Fruit fly (Drosophila melanogaster) whole organism, embryonic: Measurements from ENCODE around the gene CG42342.

Experiments used
- Ada2b ChIP-seq: fragments of 200-800 bp; sonication (Bioruptor generic); IDR thresholded peaks from 2 replicates; pipeline ENCODE4 v1.3.6; 2022; ENCODE audit warnings: missing biosample characterization, missing genetic modification characterization
- Atf-2 ChIP-seq: fragments of 200-800 bp; sonication (Bioruptor generic); optimal IDR thresholded peaks from 2 replicates; lab custom pipeline; 2016; ENCODE audit warnings: missing biosample characterization, missing genetic modification characterization
- Atf6 ChIP-seq: fragments of 200-800 bp; sonication (Bioruptor generic); IDR thresholded peaks from 2 replicates; pipeline ENCODE4 v1.3.6; 2022; ENCODE audit warnings: missing biosample characterization, missing genetic modification characterization
- Bdp1 ChIP-seq: fragments of 200-800 bp; sonication (Bioruptor generic); optimal IDR thresholded peaks from 3 replicates; lab custom pipeline; 2016; ENCODE audit warnings: missing biosample characterization, missing genetic modification characterization
- CG12299 ChIP-seq: fragments of 200-800 bp; sonication (Bioruptor generic); optimal IDR thresholded peaks from 2 replicates; lab custom pipeline; 2018; ENCODE audit warnings: missing biosample characterization, mild to moderate bottlenecking, missing genetic modification characterization
- CG13287 ChIP-seq: fragments of 200-800 bp; sonication (Bioruptor generic); IDR thresholded peaks from 2 replicates; pipeline ENCODE4 v1.3.6; 2022; ENCODE audit warnings: missing biosample characterization, missing genetic modification characterization; ENCODE audit not compliant: partially characterized antibody
- CG14860 ChIP-seq: fragments of 200-800 bp; sonication (Bioruptor generic); IDR thresholded peaks from 3 replicates; pipeline ENCODE4 v1.3.6; 2022; ENCODE audit warnings: missing biosample characterization, missing genetic modification characterization; ENCODE audit not compliant: partially characterized antibody
- CG15479 ChIP-seq: fragments of 200-800 bp; sonication (Bioruptor generic); optimal IDR thresholded peaks from 3 replicates; lab custom pipeline; 2019; ENCODE audit warnings: missing biosample characterization, mild to moderate bottlenecking, missing genetic modification characterization, moderate library complexity
- CG1602 ChIP-seq: fragments of 200-800 bp; sonication (Bioruptor generic); optimal IDR thresholded peaks from 3 replicates; lab custom pipeline; 2016; ENCODE audit warnings: missing biosample characterization, missing genetic modification characterization
- CG17802 ChIP-seq: fragments of 200-800 bp; sonication (Bioruptor generic); optimal IDR thresholded peaks from 2 replicates; lab custom pipeline; 2018; ENCODE audit warnings: missing biosample characterization, mild to moderate bottlenecking, missing genetic modification characterization, moderate library complexity
- CG2202 ChIP-seq: fragments of 200-800 bp; sonication (Bioruptor generic); optimal IDR thresholded peaks from 2 replicates; lab custom pipeline; 2018; ENCODE audit warnings: missing biosample characterization, mild to moderate bottlenecking, missing genetic modification characterization
- CG4328 ChIP-seq: fragments of 200-800 bp; sonication (Bioruptor generic); optimal IDR thresholded peaks from 3 replicates; lab custom pipeline; 2017; ENCODE audit warnings: missing biosample characterization, missing genetic modification reagents, missing genetic modification characterization
- CG4730 ChIP-seq: fragments of 200-800 bp; sonication (Bioruptor generic); IDR thresholded peaks from 2 replicates; pipeline ENCODE4 v1.3.6; 2022; ENCODE audit warnings: missing biosample characterization, missing genetic modification characterization
- CG5953 ChIP-seq: fragments of 200-800 bp; sonication (Bioruptor generic); IDR thresholded peaks from 2 replicates; pipeline ENCODE4 v1.3.6; 2022; ENCODE audit warnings: missing biosample characterization, missing genetic modification characterization
- CG6272 ChIP-seq: fragments of 200-800 bp; sonication (Bioruptor generic); IDR thresholded peaks from 2 replicates; pipeline ENCODE4 v1.3.6; 2022; ENCODE audit warnings: missing biosample characterization, missing genetic modification characterization
- CG8281 ChIP-seq: fragments of 200-800 bp; sonication (Bioruptor generic); optimal IDR thresholded peaks from 2 replicates; lab custom pipeline; 2018; ENCODE audit warnings: missing biosample characterization, mild to moderate bottlenecking, missing genetic modification characterization, moderate library complexity
- CrebB ChIP-seq: fragments of 200-800 bp; sonication (Bioruptor generic); optimal IDR thresholded peaks from 3 replicates; lab custom pipeline; 2018; ENCODE audit warnings: missing biosample characterization, mild to moderate bottlenecking, missing genetic modification characterization
- D ChIP-seq, 2 experiments: fragments of 200-800 bp in 1 of 2; fragments of >200 bp in 1 of 2; sonication (Bioruptor generic) in 1 of 2; optimal IDR thresholded peaks; 2 replicates in 1 of 2; 3 replicates in 1 of 2; lab custom pipeline; 2017; ENCODE audit warnings: mild to moderate bottlenecking in 1 of 2, missing biosample characterization in 1 of 2, missing genetic modification characterization in 1 of 2, missing genetic modification reagents in 1 of 2
- Dad ChIP-seq: fragments of 200-800 bp; sonication (Bioruptor generic); optimal IDR thresholded peaks from 3 replicates; lab custom pipeline; 2016; ENCODE audit warnings: missing biosample characterization, missing genetic modification characterization
- Dbx ChIP-seq: fragments of 200-800 bp; sonication (Bioruptor generic); IDR thresholded peaks from 3 replicates; pipeline ENCODE4 v1.3.6; 2022; ENCODE audit warnings: missing biosample characterization, missing genetic modification characterization
- Deaf1 ChIP-seq: fragments of 200-800 bp; optimal IDR thresholded peaks from 3 replicates; lab custom pipeline; 2019; ENCODE audit warnings: missing biosample characterization, mild to moderate bottlenecking, missing genetic modification characterization, moderate library complexity
- E2f2 ChIP-seq: fragments of 200-800 bp; sonication (Bioruptor generic); IDR thresholded peaks from 2 replicates; pipeline ENCODE4 v1.3.6; 2022; ENCODE audit warnings: missing biosample characterization, missing genetic modification characterization
- Fer2 ChIP-seq: fragments of 200-800 bp; sonication (Bioruptor generic); optimal IDR thresholded peaks from 2 replicates; lab custom pipeline; 2018; ENCODE audit warnings: missing biosample characterization, mild to moderate bottlenecking, missing genetic modification characterization, moderate library complexity
- GATAe ChIP-seq: fragments of 200-800 bp; sonication (Bioruptor generic); conservative IDR thresholded peaks from 2 replicates; pipeline ENCODE4 v1.3.6; 2022; ENCODE audit warnings: missing biosample characterization, missing genetic modification characterization
- H2.0 ChIP-seq: fragments of 200-800 bp; sonication (Bioruptor generic); IDR thresholded peaks from 2 replicates; pipeline ENCODE4 v1.3.6; 2022; ENCODE audit warnings: missing biosample characterization, missing genetic modification characterization
- HHEX ChIP-seq: fragments of 200-800 bp; sonication (Bioruptor generic); optimal IDR thresholded peaks from 3 replicates; lab custom pipeline; 2017; ENCODE audit warnings: missing biosample characterization, mild to moderate bottlenecking, missing genetic modification characterization, missing genetic modification reagents
- Hey ChIP-seq: fragments of 200-800 bp; sonication (Bioruptor generic); optimal IDR thresholded peaks from 3 replicates; lab custom pipeline; 2018; ENCODE audit warnings: missing biosample characterization, mild to moderate bottlenecking, missing genetic modification characterization
- MESR4 ChIP-seq: fragments of 200-800 bp; sonication (Bioruptor generic); optimal IDR thresholded peaks from 2 replicates; lab custom pipeline; 2018; ENCODE audit warnings: missing biosample characterization, mild to moderate bottlenecking, missing genetic modification characterization, moderate library complexity
- Mad ChIP-seq: fragments of 200-800 bp; sonication (Bioruptor generic); optimal IDR thresholded peaks from 2 replicates; lab custom pipeline; 2016; ENCODE audit warnings: missing biosample characterization, missing genetic modification characterization
- Optix ChIP-seq: fragments of 200-800 bp; sonication (Bioruptor generic); IDR thresholded peaks from 3 replicates; pipeline ENCODE4 v1.3.6; 2022; ENCODE audit warnings: missing biosample characterization, missing genetic modification characterization
- PHDP ChIP-seq: fragments of 200-800 bp; sonication (Bioruptor generic); optimal IDR thresholded peaks from 3 replicates; lab custom pipeline; 2018; ENCODE audit warnings: missing biosample characterization, mild to moderate bottlenecking, missing genetic modification characterization, moderate library complexity
- Pdp1 ChIP-seq, 2 experiments: fragments of 200-800 bp; sonication (Bioruptor generic); optimal IDR thresholded peaks; 3 replicates each; lab custom pipeline; 2016; ENCODE audit warnings: missing biosample characterization in 2 of 2, missing genetic modification characterization in 2 of 2, mild to moderate bottlenecking in 1 of 2, moderate library complexity in 1 of 2
- Side ChIP-seq: fragments of 200-800 bp; sonication (Bioruptor generic); optimal IDR thresholded peaks from 2 replicates; lab custom pipeline; 2016; ENCODE audit warnings: missing biosample characterization, missing genetic modification characterization
- Six4 ChIP-seq: fragments of 200-800 bp; sonication (Bioruptor generic); optimal IDR thresholded peaks from 2 replicates; lab custom pipeline; 2016; ENCODE audit warnings: missing biosample characterization, missing genetic modification characterization
- Xbp1 ChIP-seq: fragments of 200-800 bp; sonication (Bioruptor generic); optimal IDR thresholded peaks from 3 replicates; lab custom pipeline; 2016; ENCODE audit warnings: missing biosample characterization, mild to moderate bottlenecking, missing genetic modification characterization
- ara ChIP-seq: fragments of 200-800 bp; sonication (Bioruptor generic); IDR thresholded peaks from 2 replicates; pipeline ENCODE4 v1.3.6; 2022; ENCODE audit warnings: missing biosample characterization, missing genetic modification characterization
- az2 ChIP-seq: fragments of 200-800 bp; sonication (Bioruptor generic); optimal IDR thresholded peaks from 3 replicates; lab custom pipeline; 2016; ENCODE audit warnings: missing biosample characterization, missing genetic modification characterization
- ems ChIP-seq: fragments of 200-800 bp; sonication (Bioruptor generic); optimal IDR thresholded peaks from 3 replicates; lab custom pipeline; 2016; ENCODE audit warnings: missing biosample characterization, missing genetic modification characterization
- gcm2 ChIP-seq: fragments of 200-800 bp; sonication (Bioruptor generic); optimal IDR thresholded peaks from 2 replicates; lab custom pipeline; 2016; ENCODE audit warnings: missing biosample characterization, missing genetic modification characterization
- gro ChIP-seq: fragments of 200-800 bp; sonication (Bioruptor generic); optimal IDR thresholded peaks from 2 replicates; lab custom pipeline; 2016; ENCODE audit warnings: missing biosample characterization, missing genetic modification characterization
- otp ChIP-seq: fragments of 200-800 bp; sonication (Bioruptor generic); IDR thresholded peaks from 3 replicates; pipeline ENCODE4, ENCODE4 v1.3.6; 2022; ENCODE audit warnings: missing biosample characterization, missing genetic modification characterization
- pb ChIP-seq: fragments of 200-800 bp; sonication (Bioruptor generic); optimal IDR thresholded peaks from 3 replicates; lab custom pipeline; 2016; ENCODE audit warnings: missing biosample characterization, missing genetic modification characterization
- pnt ChIP-seq: fragments of 200-800 bp; sonication (Bioruptor generic); optimal IDR thresholded peaks from 3 replicates; lab custom pipeline; 2016; ENCODE audit warnings: missing biosample characterization, missing genetic modification characterization
- psq ChIP-seq: fragments of 200-800 bp; sonication (Bioruptor generic); optimal IDR thresholded peaks from 2 replicates; lab custom pipeline; 2017; ENCODE audit warnings: missing biosample characterization, missing genetic modification characterization
- sens-2 ChIP-seq: fragments of 200-800 bp; sonication (Bioruptor generic); IDR thresholded peaks from 2 replicates; pipeline ENCODE4 v1.3.6; 2022; ENCODE audit warnings: missing biosample characterization, missing genetic modification characterization
- slou ChIP-seq: fragments of 200-800 bp; sonication (Bioruptor generic); optimal IDR thresholded peaks from 3 replicates; lab custom pipeline; 2016; ENCODE audit warnings: missing biosample characterization, missing genetic modification characterization
- tio ChIP-seq: fragments of 200-800 bp; sonication (Bioruptor generic); optimal IDR thresholded peaks from 2 replicates; lab custom pipeline; 2017; ENCODE audit warnings: missing biosample characterization, missing genetic modification characterization, inconsistent platforms
- trem ChIP-seq: fragments of 200-800 bp; optimal IDR thresholded peaks from 3 replicates; lab custom pipeline; 2019; ENCODE audit warnings: missing biosample characterization, mild to moderate bottlenecking, missing genetic modification characterization, moderate library complexity
- wor ChIP-seq: fragments of 200-800 bp; sonication (Bioruptor generic); IDR thresholded peaks from 2 replicates; pipeline ENCODE4 v1.3.6; 2022; ENCODE audit warnings: missing biosample characterization, missing genetic modification characterization

Gene CG42342

dm6 chr3R:16469501-16470263 is 32.9 kb upstream of the CG42342 start, which contains the start of the genes CG42232 and CSN5 (continued):
- TF ChIP-seq Pdp1 (GFP tag; optimal IDR thresholded peaks at IDR 0.05; lab: Kevin White, UChicago) (peak in 1 of 2 experiments; percentile 36), pnt (GFP tag; lab: Kevin White, UChicago) (peak; percentile 65), CG4328 (GFP tag; lab: Kevin White, UChicago) (peak; percentile 27), CG17802 (tag; lab: Kevin White, UChicago) (peak; percentile 6), PHDP (tag; lab: Kevin White, UChicago) (no peak), CG4730 (GFP tag; lab: Robert Waterston, UW) (0 out of 2 replicates have a peak, but pooled peaks have one; percentile 21), trem (tag; lab: Kevin White, UChicago) (peak; percentile 99), CG15479 (GFP tag; lab: Kevin White, UChicago) (peak; percentile 30), ems (GFP tag; lab: Kevin White, UChicago) (peak; percentile 44), slou (peak; percentile 21), tio (GFP tag; lab: Kevin White, UChicago) (peak; percentile 41), CG5953 (0 out of 2 replicates have a peak, but pooled peaks have one; percentile 16), Fer2 (tag; lab: Kevin White, UChicago) (peak; percentile 47), az2 (peak; percentile 67), Dad (GFP tag; lab: Kevin White, UChicago) (peak; percentile 1), Deaf1 (tag; lab: Kevin White, UChicago) (no peak), Hey (no peak), otp (no peak), gro (GFP tag; lab: Kevin White, UChicago) (no peak), Mad (GFP tag; lab: Kevin White, UChicago) (peak; percentile 47), Xbp1 (GFP tag; lab: Kevin White, UChicago) (peak; percentile 78), ara (GFP tag; lab: Robert Waterston, UW) (peak; percentile 47; the same call in 1 of the 2 replicates), CG2202 (tag; lab: Kevin White, UChicago) (no peak), wor (GFP tag; lab: Robert Waterston, UW) (no peak), psq (GFP tag; lab: Kevin White, UChicago) (peak; percentile 28), CG1602 (GFP tag; lab: Kevin White, UChicago) (peak; percentile 67), Bdp1 (GFP tag; lab: Kevin White, UChicago) (no peak), Atf-2 (GFP tag; lab: Kevin White, UChicago) (peak; percentile 22), CG8281 (tag; lab: Kevin White, UChicago) (no peak), Optix (no peak), Six4 (GFP tag; lab: Kevin White, UChicago) (peak; percentile 14), Side (GFP tag; lab: Kevin White, UChicago) (peak; percentile 42), E2f2 (GFP tag; lab: Robert Waterston, UW) (peak; percentile 62), D (optimal IDR thresholded peaks at IDR 0.05; lab: Kevin White, UChicago) (no peak), D (GFP tag; optimal IDR thresholded peaks at IDR 0.05; lab: Kevin White, UChicago) (no peak), HHEX (GFP tag; lab: Kevin White, UChicago) (peak; percentile 33), sens-2 (no peak), CG14860 (GFP tag; lab: Robert Waterston, UW) (peak; percentile 30; the same call in 1 of the 3 replicates), CG12299 (tag; lab: Kevin White, UChicago) (peak; percentile 9), MESR4 (GFP tag; lab: Kevin White, UChicago) (peak; percentile 37), Ada2b (GFP tag; lab: Robert Waterston, UW) (peak; percentile 43; the same call in 1 of the 2 replicates), Dbx (peak; percentile 47; the same call in 1 of the 3 replicates), H2.0 (peak; percentile 35; the same call in 1 of the 2 replicates), gcm2 (GFP tag; lab: Kevin White, UChicago) (no peak), Atf6 (GFP tag; lab: Robert Waterston, UW) (peak; percentile 38; the same call in 1 of the 2 replicates), GATAe (GFP tag; lab: Robert Waterston, UW) (no peak), CrebB (no peak), pb (GFP tag; lab: Kevin White, UChicago) (no peak), CG6272 (GFP tag; lab: Robert Waterston, UW) (peak; percentile 45; the same call in 1 of the 2 replicates), CG13287 (GFP tag; lab: Robert Waterston, UW) (peak; percentile 61)
